Fruit fly (Drosophila melanogaster) whole organism, wandering third instar larva: ENCODE results near the gene CG5902.

ENCODE experiments used
- CG32264 ChIP-seq: fragments of 200-800 bp; sonication (Bioruptor generic); optimal IDR thresholded peaks from 2 replicates; lab custom pipeline; 2016; ENCODE audit warnings: missing biosample characterization, missing genetic modification characterization
- CG9705 ChIP-seq: fragments of 200-800 bp; sonication (Bioruptor generic); optimal IDR thresholded peaks from 2 replicates; lab custom pipeline; 2018; ENCODE audit warnings: missing biosample characterization, mild to moderate bottlenecking, missing genetic modification characterization
- CrebA ChIP-seq: fragments of 200-800 bp; sonication (Bioruptor generic); optimal IDR thresholded peaks from 2 replicates; lab custom pipeline; 2016; ENCODE audit warnings: missing biosample characterization, mild to moderate bottlenecking, missing genetic modification characterization, borderline replicate concordance
- Dfd ChIP-seq: fragments of >200 bp; optimal IDR thresholded peaks from 2 replicates; lab custom pipeline; 2017; ENCODE audit warnings: missing biosample characterization, missing genetic modification characterization
- Dif ChIP-seq: fragments of 200-275, 200-300 bp; sonication (Bioruptor generic); optimal IDR thresholded peaks from 2 replicates; lab custom pipeline; 2018; ENCODE audit warnings: missing biosample characterization, missing genetic modification characterization; ENCODE audit not compliant: partially characterized antibody
- HLH106 ChIP-seq: fragments of 200-800 bp; optimal IDR thresholded peaks from 3 replicates; lab custom pipeline; 2019; ENCODE audit warnings: missing biosample characterization, mild to moderate bottlenecking, missing genetic modification characterization, moderate library complexity
- Hr78 ChIP-seq: fragments of >200 bp; optimal IDR thresholded peaks from 2 replicates; lab custom pipeline; 2017; ENCODE audit warnings: missing biosample characterization, missing genetic modification characterization
- Hr83 ChIP-seq: fragments of 200-300 bp; sonication (Bioruptor generic); optimal IDR thresholded peaks from 2 replicates; lab custom pipeline; 2016; ENCODE audit warnings: missing biosample characterization, mild to moderate bottlenecking, missing genetic modification characterization, moderate library complexity; ENCODE audit not compliant: poor library complexity, severe bottlenecking
- Jra ChIP-seq: sonication (Bioruptor generic); optimal IDR thresholded peaks from 2 replicates; lab custom pipeline; 2016; ENCODE audit warnings: missing biosample characterization, missing genetic modification characterization
- Myc ChIP-seq: fragments of >200 bp; optimal IDR thresholded peaks from 2 replicates; lab custom pipeline; 2017
- N ChIP-seq: fragments of >200 bp; optimal IDR thresholded peaks from 2 replicates; lab custom pipeline; 2018; ENCODE audit warnings: missing biosample characterization, missing external identifiers, missing genetic modification characterization
- OdsH ChIP-seq: fragments of 200-800 bp; sonication (Bioruptor generic); optimal IDR thresholded peaks from 2 replicates; lab custom pipeline; 2016; ENCODE audit warnings: missing biosample characterization, mild to moderate bottlenecking, missing genetic modification characterization
- Rel ChIP-seq, 2 experiments: fragments of 200-800 bp; sonication (Bioruptor generic) in 1 of 2; optimal IDR thresholded peaks; 2 replicates in 1 of 2; 3 replicates in 1 of 2; lab custom pipeline; 2016 to 2019; ENCODE audit warnings: mild to moderate bottlenecking in 2 of 2, missing biosample characterization in 2 of 2, missing genetic modification characterization in 2 of 2, moderate library complexity in 1 of 2
- Sp1 ChIP-seq: fragments of 200-800 bp; sonication (Bioruptor generic); optimal IDR thresholded peaks from 3 replicates; lab custom pipeline; 2019; ENCODE audit warnings: missing biosample characterization, mild to moderate bottlenecking, missing genetic modification characterization, moderate library complexity
- Vsx2 ChIP-seq: fragments of 200-300, 225-300 bp; sonication (Bioruptor generic); optimal IDR thresholded peaks from 2 replicates; lab custom pipeline; 2018; ENCODE audit warnings: missing biosample characterization, missing genetic modification characterization; ENCODE audit not compliant: partially characterized antibody
- br ChIP-seq: fragments of 200-800 bp; sonication (Bioruptor generic); optimal IDR thresholded peaks from 2 replicates; lab custom pipeline; 2016; ENCODE audit warnings: missing biosample characterization, missing genetic modification characterization
- dl ChIP-seq, 2 experiments: fragments of 175-275, 200-275 bp in 1 of 2; fragments of 200-275 bp in 1 of 2; sonication (Bioruptor generic); optimal IDR thresholded peaks; lab custom pipeline; 2018; ENCODE audit warnings: mild to moderate bottlenecking in 2 of 2, missing biosample characterization in 2 of 2, missing genetic modification characterization in 2 of 2, moderate library complexity in 2 of 2; ENCODE audit not compliant: partially characterized antibody in 2 of 2, insufficient read depth in 1 of 2
- dmrt93B ChIP-seq: fragments of 200-800 bp; sonication (Bioruptor generic); optimal IDR thresholded peaks from 2 replicates; lab custom pipeline; 2018; ENCODE audit warnings: missing biosample characterization, mild to moderate bottlenecking, missing genetic modification characterization
- ey ChIP-seq: fragments of 200-800 bp; sonication (Bioruptor generic); optimal IDR thresholded peaks from 2 replicates; lab custom pipeline; 2016; ENCODE audit warnings: missing biosample characterization, missing genetic modification characterization
- foxo ChIP-seq, 2 experiments: fragments of 200-800 bp; sonication (Bioruptor generic); optimal IDR thresholded peaks; 2 replicates in 1 of 2; 3 replicates in 1 of 2; lab custom pipeline; 2016 to 2017; ENCODE audit warnings: missing biosample characterization in 2 of 2, missing genetic modification characterization in 2 of 2
- fru ChIP-seq: fragments of 200-800 bp; sonication (Bioruptor generic); optimal IDR thresholded peaks from 3 replicates; lab custom pipeline; 2016; ENCODE audit warnings: missing biosample characterization, mild to moderate bottlenecking, missing genetic modification characterization
- h ChIP-seq: fragments of 200-800 bp; sonication (Bioruptor generic); optimal IDR thresholded peaks from 3 replicates; lab custom pipeline; 2016; ENCODE audit warnings: missing biosample characterization, mild to moderate bottlenecking, missing genetic modification characterization
- jim ChIP-seq: fragments of 175-275, 200-325 bp; sonication (Bioruptor generic); optimal IDR thresholded peaks from 2 replicates; lab custom pipeline; 2016; ENCODE audit warnings: missing biosample characterization, mild to moderate bottlenecking, missing genetic modification characterization
- lola ChIP-seq: fragments of >200 bp; optimal IDR thresholded peaks from 2 replicates; lab custom pipeline; 2017; ENCODE audit warnings: missing biosample characterization, missing genetic modification characterization
- pan ChIP-seq: fragments of >200 bp; optimal IDR thresholded peaks from 2 replicates; lab custom pipeline; 2017
- psq ChIP-seq: fragments of 200-800 bp; sonication (Bioruptor generic); optimal IDR thresholded peaks from 3 replicates; lab custom pipeline; 2017; ENCODE audit warnings: missing biosample characterization, mild to moderate bottlenecking, missing genetic modification characterization, moderate library complexity
- rgr ChIP-seq: fragments of 200-800 bp; sonication (Bioruptor generic); optimal IDR thresholded peaks from 3 replicates; lab custom pipeline; 2016; ENCODE audit warnings: missing biosample characterization, mild to moderate bottlenecking, missing genetic modification characterization
- sv ChIP-seq: fragments of 200-800 bp; sonication (Bioruptor generic); optimal IDR thresholded peaks from 3 replicates; lab custom pipeline; 2016; ENCODE audit warnings: missing biosample characterization, missing genetic modification characterization
- usp ChIP-seq: fragments of >200 bp; optimal IDR thresholded peaks from 2 replicates; lab custom pipeline; 2017; ENCODE audit warnings: missing biosample characterization, missing genetic modification characterization
- woc ChIP-seq: sonication (Bioruptor generic); optimal IDR thresholded peaks from 2 replicates; lab custom pipeline; 2016; ENCODE audit warnings: missing biosample characterization, mild to moderate bottlenecking, missing genetic modification characterization

CG5902 gene

dm6 chr3R:24025715-24026467 lies 39.4 kb downstream of the CG5902 start:
- TF ChIP-seq dl (GFP tag; optimal IDR thresholded peaks at IDR 0.05; lab: Kevin White, UChicago; ENCODE audit: insufficient read depth in 1 of 2, partially characterized antibody in 2 of 2) (no peak), usp (GFP tag; lab: Kevin White, UChicago) (no peak), dmrt93B (GFP tag; lab: Kevin White, UChicago) (no peak), Rel (GFP tag; optimal IDR thresholded peaks at IDR 0.05; lab: Kevin White, UChicago) (no peak), Rel (tag; optimal IDR thresholded peaks at IDR 0.05; lab: Kevin White, UChicago) (peak; percentile 89), foxo (GFP tag; optimal IDR thresholded peaks at IDR 0.05; lab: Kevin White, UChicago) (peak in 1 of 2 experiments; percentile 26), woc (GFP tag; lab: Kevin White, UChicago) (no peak), rgr (GFP tag; lab: Kevin White, UChicago) (peak; percentile 44), Vsx2 (no peak), Hr78 (GFP tag; lab: Kevin White, UChicago) (no peak), Dif (GFP tag; lab: Kevin White, UChicago) (no peak), h (GFP tag; lab: Kevin White, UChicago) (peak; percentile 50), ey (GFP tag; lab: Kevin White, UChicago) (peak; percentile 16), OdsH (peak; percentile 36), br (no peak), CG9705 (no peak), sv (peak; percentile 27)
- TF ChIP-seq, all 38 proteins: peak for 7

- TF ChIP-seq Myc = no peak
Measured at dm6 chr3R:24026503-24026902, 40.1 kb downstream of the CG5902 start.

DNA sequence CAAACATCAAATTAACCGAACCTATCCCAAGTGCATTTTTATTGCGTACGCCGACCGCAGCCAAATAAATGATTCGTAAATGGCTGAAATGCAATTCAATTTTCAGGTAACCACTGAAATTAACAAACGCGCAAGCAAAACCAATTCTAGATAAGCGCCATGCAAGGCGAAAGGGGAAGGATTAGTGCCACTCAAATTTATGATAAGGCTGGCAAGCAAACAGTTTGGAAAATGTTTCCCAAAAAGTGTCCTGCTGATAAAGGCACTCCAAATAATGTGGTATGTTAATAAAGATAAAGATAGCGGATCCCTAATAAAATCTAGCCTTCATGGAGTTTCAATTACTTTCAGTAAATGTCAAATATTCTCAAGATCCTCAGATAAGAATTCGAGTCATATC lies 40.8 kb downstream of the CG5902 start:
- TF ChIP-seq OdsH (no peak), pan (lab: Kevin White, UChicago) (no peak), Rel (GFP tag; optimal IDR thresholded peaks at IDR 0.05; lab: Kevin White, UChicago) (no peak), Rel (tag; optimal IDR thresholded peaks at IDR 0.05; lab: Kevin White, UChicago) (peak; percentile 11), CrebA (GFP tag; lab: Kevin White, UChicago) (no peak), Hr78 (GFP tag; lab: Kevin White, UChicago) (no peak), jim (GFP tag; lab: Kevin White, UChicago) (no peak), Dfd (GFP tag; lab: Kevin White, UChicago) (no peak)

dm6 chr3R:24031019-24031824 lies 44.8 kb downstream of the CG5902 start:
- TF ChIP-seq Hr83 (GFP tag; lab: Kevin White, UChicago) = peak; percentile 65
- no peak for TF ChIP-seq lola (GFP tag; lab: Kevin White, UChicago)
- peak in 1 of 2 experiments; percentile 64 for TF ChIP-seq dl (GFP tag; optimal IDR thresholded peaks at IDR 0.05; lab: Kevin White, UChicago; ENCODE audit: insufficient read depth in 1 of 2, partially characterized antibody in 2 of 2)
- peak; percentile 46 for TF ChIP-seq Sp1 (GFP tag; lab: Kevin White, UChicago)
- TF ChIP-seq foxo (GFP tag; optimal IDR thresholded peaks at IDR 0.05; lab: Kevin White, UChicago) = peak in 1 of 2 experiments; percentile 40
- peak; percentile 6 for TF ChIP-seq woc (GFP tag; lab: Kevin White, UChicago)
- no peak for TF ChIP-seq Jra (GFP tag; lab: Kevin White, UChicago)
- peak; percentile 90 for TF ChIP-seq Dif (GFP tag; lab: Kevin White, UChicago)
- no peak for TF ChIP-seq jim (GFP tag; lab: Kevin White, UChicago)
- TF ChIP-seq CG9705 = no peak
- TF ChIP-seq ey (GFP tag; lab: Kevin White, UChicago) = no peak
- TF ChIP-seq psq (GFP tag; lab: Kevin White, UChicago) = peak; percentile 43
- peak; percentile 15 for TF ChIP-seq br
- peak; percentile 4 for TF ChIP-seq N (GFP tag; lab: Kevin White, UChicago)
- TF ChIP-seq OdsH = peak; percentile 10
- TF ChIP-seq Rel (GFP tag; optimal IDR thresholded peaks at IDR 0.05; lab: Kevin White, UChicago) = no peak
- TF ChIP-seq Rel (tag; optimal IDR thresholded peaks at IDR 0.05; lab: Kevin White, UChicago) = peak; percentile 89
- no peak for TF ChIP-seq Dfd (GFP tag; lab: Kevin White, UChicago)
- TF ChIP-seq fru = peak; percentile 29
- no peak for TF ChIP-seq CrebA (GFP tag; lab: Kevin White, UChicago)
- no peak for TF ChIP-seq Vsx2
- no peak for TF ChIP-seq HLH106 (tag; lab: Kevin White, UChicago)
- TF ChIP-seq h (GFP tag; lab: Kevin White, UChicago) = peak; percentile 64
- no peak for TF ChIP-seq CG32264
